Worm (Caenorhabditis elegans) whole organism, L4 larva: ENCODE results near the gene ZK353.3.

Experiments used
- D1046.2 ChIP-seq: fragments of 200-800 bp; sonication (Bioruptor generic); IDR thresholded peaks from 2 replicates; pipeline ENCODE4 v1.3.6; 2022; ENCODE audit warnings: missing genetic modification characterization, missing compliant biosample characterization
- F26F4.8 ChIP-seq: fragments of 200-800 bp; sonication (Bioruptor generic); conservative IDR thresholded peaks from 2 replicates; pipeline ENCODE4 v1.3.6; 2022; ENCODE audit warnings: missing genetic modification characterization, missing compliant biosample characterization
- F44E2.7 ChIP-seq: fragments of 200-800 bp; sonication (Bioruptor generic); IDR thresholded peaks from 2 replicates; pipeline ENCODE4 v2.1.2; 2022; ENCODE audit warnings: missing genetic modification characterization, missing compliant biosample characterization
- F49E8.2 ChIP-seq: sonication (generic microtip); optimal IDR thresholded peaks from 2 replicates; lab custom pipeline; 2016; ENCODE audit warnings: missing compliant biosample characterization, mild to moderate bottlenecking, missing genetic modification characterization, borderline replicate concordance
- T20F7.1 ChIP-seq: fragments of 200-800 bp; sonication (Bioruptor generic); optimal IDR thresholded peaks from 2 replicates; lab custom pipeline; 2018; ENCODE audit warnings: mild to moderate bottlenecking, missing genetic modification characterization, missing compliant biosample characterization
- Y105C5A.15 ChIP-seq: fragments of 200-800 bp; sonication (Bioruptor generic); IDR thresholded peaks from 2 replicates; pipeline ENCODE4 v1.3.6; 2022; ENCODE audit warnings: missing genetic modification characterization, missing compliant biosample characterization
- Y48G9A.11 ChIP-seq: fragments of 200-800 bp; sonication (Bioruptor generic); IDR thresholded peaks from 2 replicates; pipeline ENCODE4 v1.3.6; 2022; ENCODE audit warnings: missing genetic modification reagents, missing genetic modification characterization, missing compliant biosample characterization
- Y75B8A.6 ChIP-seq: fragments of 200-800 bp; sonication (Bioruptor generic); IDR thresholded peaks from 2 replicates; pipeline ENCODE4 v1.3.6; 2022; ENCODE audit warnings: missing genetic modification reagents, missing genetic modification characterization, missing compliant biosample characterization
- aha-1 ChIP-seq: fragments of 150-350 bp; peaks from one replicate; lab custom pipeline; 2014; ENCODE audit warnings: missing biosample characterization, missing genetic modification characterization
- aly-2 ChIP-seq: sonication (generic microtip); optimal IDR thresholded peaks from 2 replicates; lab custom pipeline; 2018; ENCODE audit warnings: missing biosample characterization, missing genetic modification characterization
- ama-1 ChIP-seq: fragments of 150-350 bp; optimal IDR thresholded peaks from 2 replicates; lab custom pipeline; 2014; ENCODE audit warnings: inconsistent platforms, mixed read lengths
- ceh-28 ChIP-seq: fragments of 150-350 bp; optimal IDR thresholded peaks from 2 replicates; lab custom pipeline; 2014; ENCODE audit warnings: missing biosample characterization, missing genetic modification reagents, missing genetic modification characterization
- ceh-32 ChIP-seq: sonication (generic microtip); optimal IDR thresholded peaks from 2 replicates; lab custom pipeline; 2016; ENCODE audit warnings: mild to moderate bottlenecking, missing genetic modification characterization, missing compliant biosample characterization; ENCODE audit not compliant: poor library complexity
- ceh-62 ChIP-seq: sonication (generic microtip); optimal IDR thresholded peaks from 2 replicates; lab custom pipeline; 2017; ENCODE audit warnings: missing biosample characterization, missing genetic modification characterization
- ceh-82 ChIP-seq: sonication (generic microtip); optimal IDR thresholded peaks from 2 replicates; lab custom pipeline; 2017; ENCODE audit warnings: missing biosample characterization, missing genetic modification characterization
- ces-1 ChIP-seq: fragments of 150-350 bp; sonication (generic microtip); optimal IDR thresholded peaks from 4 replicates; lab custom pipeline; 2014; ENCODE audit warnings: missing biosample characterization, missing genetic modification reagents, missing genetic modification characterization
- dmd-6 ChIP-seq: fragments of 200-800 bp; sonication (Bioruptor generic); IDR thresholded peaks from 2 replicates; pipeline ENCODE4 v1.3.6; 2022; ENCODE audit warnings: missing genetic modification reagents, missing genetic modification characterization, missing compliant biosample characterization
- dmd-8 ChIP-seq: fragments of 200-800 bp; sonication (Bioruptor generic); IDR thresholded peaks from 2 replicates; pipeline ENCODE4 v1.3.6; 2022; ENCODE audit warnings: missing genetic modification characterization, missing compliant biosample characterization
- dmd-9 ChIP-seq: fragments of 200-800 bp; sonication (Bioruptor generic); IDR thresholded peaks from 2 replicates; pipeline ENCODE4 v1.3.6; 2022; ENCODE audit warnings: missing genetic modification reagents, missing genetic modification characterization, missing compliant biosample characterization
- dpl-1 ChIP-seq: fragments of 150-350 bp; optimal IDR thresholded peaks from 2 replicates; lab custom pipeline; 2014; ENCODE audit warnings: missing biosample characterization, missing genetic modification reagents, missing genetic modification characterization
- egl-43 ChIP-seq: fragments of 200-800 bp; sonication (Bioruptor generic); IDR thresholded peaks from 2 replicates; pipeline ENCODE4 v1.3.6; 2022; ENCODE audit warnings: missing genetic modification reagents, missing genetic modification characterization, missing compliant biosample characterization
- fkh-10 ChIP-seq: fragments of 150-350 bp; optimal IDR thresholded peaks from 2 replicates; lab custom pipeline; 2014; ENCODE audit warnings: missing biosample characterization, missing genetic modification reagents, missing genetic modification characterization
- gei-8 ChIP-seq: fragments of 200-800 bp; sonication (Bioruptor generic); optimal IDR thresholded peaks from 2 replicates; lab custom pipeline; 2018; ENCODE audit warnings: mild to moderate bottlenecking, missing genetic modification characterization, missing compliant biosample characterization
- hif-1 ChIP-seq, 2 experiments: sonication (generic microtip); optimal IDR thresholded peaks; 2 replicates each; lab custom pipeline; 2016 to 2017; ENCODE audit warnings: missing compliant biosample characterization in 2 of 2, missing genetic modification characterization in 2 of 2, missing genetic modification reagents in 2 of 2, missing genotype in 2 of 2, mild to moderate bottlenecking in 1 of 2
- hlh-11 ChIP-seq: fragments of 200-800 bp; sonication (Bioruptor generic); optimal IDR thresholded peaks from 2 replicates; lab custom pipeline; 2018; ENCODE audit warnings: mild to moderate bottlenecking, missing genetic modification characterization, missing compliant biosample characterization
- hlh-30 ChIP-seq: sonication (generic microtip); optimal IDR thresholded peaks from 2 replicates; lab custom pipeline; 2017; ENCODE audit warnings: antibody characterized with exemption, mild to moderate bottlenecking, missing genetic modification characterization, missing compliant biosample characterization; ENCODE audit not compliant: insufficient read depth
- hmg-1.1 ChIP-seq: fragments of 200-800 bp; sonication (Bioruptor generic); IDR thresholded peaks from 2 replicates; pipeline ENCODE4 v1.3.6; 2022; ENCODE audit warnings: missing genetic modification reagents, missing genetic modification characterization, missing compliant biosample characterization
- lin-1 ChIP-seq: fragments of 200-800 bp; sonication (Bioruptor generic); IDR thresholded peaks from 2 replicates; pipeline ENCODE4 v1.3.6; 2022; ENCODE audit warnings: missing genetic modification reagents, missing genetic modification characterization, missing compliant biosample characterization
- lin-13 ChIP-seq: fragments of 150-350 bp; optimal IDR thresholded peaks from 2 replicates; lab custom pipeline; 2014; ENCODE audit warnings: missing biosample characterization, missing genetic modification reagents, missing genetic modification characterization
- lin-15B ChIP-seq: fragments of 150-350 bp; sonication (generic microtip); optimal IDR thresholded peaks from 3 replicates; lab custom pipeline; 2014; ENCODE audit warnings: missing biosample characterization, missing genetic modification characterization
- lin-38 ChIP-seq: fragments of 200-800 bp; sonication (Bioruptor generic); IDR thresholded peaks from 2 replicates; pipeline ENCODE4 v1.3.6; 2022; ENCODE audit warnings: missing genetic modification reagents, missing genetic modification characterization, missing compliant biosample characterization
- lin-39 ChIP-seq: fragments of 150-350 bp; optimal IDR thresholded peaks from 2 replicates; lab custom pipeline; 2014; ENCODE audit warnings: missing biosample characterization, missing genetic modification reagents, missing genetic modification characterization
- lir-3 ChIP-seq: sonication (generic microtip); optimal IDR thresholded peaks from 2 replicates; lab custom pipeline; 2016; ENCODE audit warnings: mild to moderate bottlenecking, missing genetic modification characterization, missing compliant biosample characterization
- madf-5 ChIP-seq, 2 experiments: fragments of 200-800 bp; sonication (Bioruptor generic); IDR thresholded peaks; 2 replicates each; pipeline ENCODE4 v1.3.6; 2022; ENCODE audit warnings: missing compliant biosample characterization in 2 of 2, missing genetic modification characterization in 2 of 2
- madf-9 ChIP-seq: fragments of 200-800 bp; sonication (Bioruptor generic); conservative IDR thresholded peaks from 2 replicates; pipeline ENCODE4 v1.3.6; 2022; ENCODE audit warnings: missing genetic modification reagents, missing genetic modification characterization, missing compliant biosample characterization
- mdl-1 ChIP-seq, 2 experiments: fragments of 150-350 bp in 1 of 2; sonication (generic microtip) in 1 of 2; optimal IDR thresholded peaks; 2 replicates each; lab custom pipeline; 2014 to 2017; ENCODE audit warnings: missing biosample characterization in 2 of 2, missing genetic modification characterization in 2 of 2
- mdt-29 ChIP-seq: fragments of 200-800 bp; sonication (Bioruptor generic); IDR thresholded peaks from 2 replicates; pipeline ENCODE4 v1.3.6; 2022; ENCODE audit warnings: missing genetic modification reagents, missing genetic modification characterization, missing compliant biosample characterization
- nhr-10 ChIP-seq: fragments of 150-350 bp; optimal IDR thresholded peaks from 2 replicates; lab custom pipeline; 2014; ENCODE audit warnings: missing biosample characterization, missing genetic modification characterization
- nhr-102 ChIP-seq: sonication (generic microtip); optimal IDR thresholded peaks from 2 replicates; lab custom pipeline; 2016; ENCODE audit warnings: mild to moderate bottlenecking, missing genetic modification characterization, moderate library complexity, missing compliant biosample characterization
- nhr-11 ChIP-seq: fragments of 150-350 bp; optimal IDR thresholded peaks from 2 replicates; lab custom pipeline; 2014; ENCODE audit warnings: missing biosample characterization, missing genetic modification characterization
- nhr-25 ChIP-seq: sonication (generic microtip); optimal IDR thresholded peaks from 2 replicates; lab custom pipeline; 2017; ENCODE audit warnings: missing genetic modification characterization, mild to moderate bottlenecking, missing compliant biosample characterization, antibody characterized with exemption, moderate library complexity, borderline replicate concordance; ENCODE audit not compliant: insufficient read depth
- nhr-42 ChIP-seq: fragments of 200-800 bp; sonication (Bioruptor generic); IDR thresholded peaks from 2 replicates; pipeline ENCODE4 v1.3.6; 2022; ENCODE audit warnings: missing genetic modification characterization, missing compliant biosample characterization
- nhr-48 ChIP-seq: sonication (generic microtip); optimal IDR thresholded peaks from 2 replicates; lab custom pipeline; 2016; ENCODE audit warnings: mild to moderate bottlenecking, missing genetic modification characterization, missing compliant biosample characterization
- pha-4 ChIP-seq, 2 experiments: fragments of 150-350 bp in 1 of 2; fragments of 200-800 bp in 1 of 2; sonication (Bioruptor generic) in 1 of 2; IDR thresholded peaks in 1 of 2; optimal IDR thresholded peaks in 1 of 2; 2 replicates each; pipeline versions ENCODE4 v1.3.6 to Lab custom; 2014 to 2022; ENCODE audit warnings: missing genetic modification characterization in 2 of 2, missing genetic modification reagents in 2 of 2, missing biosample characterization in 1 of 2, missing compliant biosample characterization in 1 of 2
- rbr-2 ChIP-seq: sonication (generic microtip); optimal IDR thresholded peaks from 2 replicates; lab custom pipeline; 2016; ENCODE audit warnings: missing genotype, missing genetic modification characterization, missing compliant biosample characterization
- saeg-2 ChIP-seq: fragments of 200-800 bp; sonication (Bioruptor generic); IDR thresholded peaks from 2 replicates; pipeline ENCODE4 v1.3.6; 2022; ENCODE audit warnings: missing genetic modification reagents, missing genetic modification characterization, missing compliant biosample characterization
- sdz-12 ChIP-seq: fragments of 200-800 bp; sonication (Bioruptor generic); optimal IDR thresholded peaks from 2 replicates; lab custom pipeline; 2018; ENCODE audit warnings: mild to moderate bottlenecking, missing genetic modification characterization, missing compliant biosample characterization
- tag-97 ChIP-seq: fragments of 200-800 bp; sonication (Bioruptor generic); IDR thresholded peaks from 2 replicates; pipeline ENCODE4 v1.3.6; 2022; ENCODE audit warnings: missing genetic modification characterization, missing compliant biosample characterization
- unc-39 ChIP-seq: sonication (generic microtip); optimal IDR thresholded peaks from 2 replicates; lab custom pipeline; 2017; ENCODE audit warnings: missing biosample characterization, missing genetic modification characterization
- zip-2 ChIP-seq: fragments of 150-350 bp; optimal IDR thresholded peaks from 2 replicates; lab custom pipeline; 2014; ENCODE audit warnings: missing biosample characterization, missing genetic modification characterization
- ztf-11 ChIP-seq: fragments of 150-350 bp; optimal IDR thresholded peaks from 2 replicates; lab custom pipeline; 2014; ENCODE audit warnings: missing biosample characterization, missing genetic modification characterization

The ZK353.3 gene

DNA sequence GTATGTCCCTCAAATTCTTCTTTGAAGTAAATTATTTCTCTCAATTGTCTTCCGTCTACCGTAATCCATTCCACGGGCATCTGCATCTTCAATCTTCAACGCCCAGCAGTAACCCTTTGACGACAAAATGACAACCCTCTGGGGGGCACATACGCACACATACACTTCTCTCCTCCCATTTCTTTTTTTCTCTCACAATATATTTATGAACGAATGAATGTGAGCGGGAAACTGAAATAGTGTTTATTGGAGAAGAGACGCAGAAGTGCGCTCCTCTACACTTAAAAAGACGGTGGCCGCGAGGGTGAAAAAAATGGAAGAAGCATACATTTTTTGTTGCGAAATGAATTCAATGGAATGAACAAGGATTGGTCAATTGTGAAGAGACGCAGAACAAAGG, 16.2 kb downstream of the ZK353.3 start:
- TF ChIP-seq nhr-42 (GFP tag; lab: Robert Waterston, UW) (no peak), hif-1 (tag; optimal IDR thresholded peaks at IDR 0.05; lab: Kevin White, UChicago) (peak in 1 of 2 experiments; percentile 67), ces-1 (GFP tag; lab: Kevin White, UChicago) (no peak), dmd-6 (GFP tag; lab: Robert Waterston, UW) (peak; percentile 52; the same call in 1 of the 2 replicates), dmd-8 (GFP tag; lab: Robert Waterston, UW) (no peak), nhr-48 (no peak), F44E2.7 (GFP tag; lab: Robert Waterston, UW) (no peak), zip-2 (tag; lab: Kevin White, UChicago) (no peak), saeg-2 (GFP tag; lab: Robert Waterston, UW) (no peak), unc-39 (tag; lab: Kevin White, UChicago) (no peak), lin-38 (peak; percentile 43), mdl-1 (tag; optimal IDR thresholded peaks at IDR 0.05; lab: Kevin White, UChicago) (peak in 1 of 2 experiments; percentile 68), F49E8.2 (no peak), mdt-29 (GFP tag; lab: Robert Waterston, UW) (no peak), fkh-10 (GFP tag; lab: Kevin White, UChicago) (peak; percentile 2), sdz-12 (GFP tag; lab: Kevin White, UChicago) (no peak), pha-4 (GFP tag; IDR thresholded peaks at IDR 0.05; lab: Robert Waterston, UW) (peak; percentile 65), pha-4 (tag; optimal IDR thresholded peaks at IDR 0.05; lab: Kevin White, UChicago) (peak; percentile 94), ztf-11 (tag; lab: Kevin White, UChicago) (no peak), madf-5 (GFP tag; IDR thresholded peaks at IDR 0.05; lab: Robert Waterston, UW) (no peak), dpl-1 (GFP tag; lab: Kevin White, UChicago) (peak; percentile 62), Y105C5A.15 (no peak), nhr-11 (no peak), hlh-11 (tag; lab: Kevin White, UChicago) (peak; percentile 90), aha-1 (tag; lab: Kevin White, UChicago) (peak; percentile 90), nhr-10 (no peak), ceh-28 (tag; lab: Kevin White, UChicago) (no peak), D1046.2 (peak; percentile 26; the same call in 1 of the 2 replicates), hlh-30 (tag; lab: Kevin White, UChicago) (peak; percentile 80), Y75B8A.6 (GFP tag; lab: Robert Waterston, UW) (no peak), aly-2 (tag; lab: Kevin White, UChicago) (no peak), egl-43 (GFP tag; lab: Robert Waterston, UW) (no peak), nhr-25 (tag; lab: Kevin White, UChicago) (peak; percentile 1), ama-1 (lab: Kevin White, UChicago) (peak; percentile 28), lin-39 (tag; lab: Kevin White, UChicago) (no peak), ceh-82 (tag; lab: Kevin White, UChicago) (no peak), F26F4.8 (no peak), rbr-2 (tag; lab: Kevin White, UChicago) (peak; percentile 80), hmg-1.1 (GFP tag; lab: Robert Waterston, UW) (peak; percentile 81), tag-97 (no peak), lin-1 (GFP tag; lab: Robert Waterston, UW) (0 out of 2 replicates have a peak, but pooled peaks have one; percentile 35), Y48G9A.11 (no peak), lir-3 (tag; lab: Kevin White, UChicago) (no peak), nhr-102 (tag; lab: Kevin White, UChicago) (peak; percentile 29), lin-15B (tag; lab: Kevin White, UChicago) (no peak), madf-9 (GFP tag; lab: Robert Waterston, UW) (0 out of 2 replicates have a peak, but pooled peaks have one; percentile 35), ceh-62 (no peak), ceh-32 (no peak), dmd-9 (GFP tag; lab: Robert Waterston, UW) (0 out of 2 replicates have a peak, but pooled peaks have one; percentile 8), T20F7.1 (GFP tag; lab: Kevin White, UChicago) (peak; percentile 81), gei-8 (no peak), lin-13 (GFP tag; lab: Kevin White, UChicago) (peak; percentile 35)
